Worm (Caenorhabditis elegans) whole organism, L1 larva: ENCODE results near the gene sre-27.

Experiments
- fkh-10 ChIP-seq: sonication (generic microtip); optimal IDR thresholded peaks from 2 replicates; lab custom pipeline; 2017; ENCODE audit warnings: missing biosample characterization, missing genetic modification reagents, missing genetic modification characterization
- mdl-1 ChIP-seq, 2 experiments: fragments of 150-350 bp; optimal IDR thresholded peaks; 2 replicates each; lab custom pipeline; 2014 to 2017; ENCODE audit warnings: missing biosample characterization in 2 of 2, missing genetic modification characterization in 2 of 2, inconsistent platforms in 1 of 2
- nhr-19 ChIP-seq: fragments of 200-800 bp; sonication (Bioruptor generic); conservative IDR thresholded peaks from 2 replicates; pipeline ENCODE4 v1.3.6; 2022; ENCODE audit warnings: missing genetic modification characterization, missing compliant biosample characterization
- nhr-71 ChIP-seq: sonication (generic microtip); optimal IDR thresholded peaks from 2 replicates; lab custom pipeline; 2016; ENCODE audit warnings: mild to moderate bottlenecking, missing genetic modification characterization, moderate library complexity, missing compliant biosample characterization
- nhr-90 ChIP-seq: sonication (generic microtip); optimal IDR thresholded peaks from 2 replicates; lab custom pipeline; 2016; ENCODE audit warnings: mild to moderate bottlenecking, missing genetic modification characterization, missing compliant biosample characterization; ENCODE audit not compliant: poor library complexity
- unc-130 ChIP-seq: fragments of 150-350 bp; optimal IDR thresholded peaks from 2 replicates; lab custom pipeline; 2017; ENCODE audit warnings: missing biosample characterization, missing genetic modification characterization, inconsistent platforms
- zag-1 ChIP-seq: fragments of 150-350 bp; optimal IDR thresholded peaks from 2 replicates; lab custom pipeline; 2014; ENCODE audit warnings: missing biosample characterization, missing genetic modification characterization

- TF ChIP-seq unc-130 (tag; lab: Kevin White, UChicago): no peak
- TF ChIP-seq nhr-19 (GFP tag; lab: Robert Waterston, UW): no peak
- TF ChIP-seq nhr-90 (tag; lab: Kevin White, UChicago): no peak
- TF ChIP-seq fkh-10 (GFP tag; lab: Kevin White, UChicago): no peak
- TF ChIP-seq mdl-1 (tag; optimal IDR thresholded peaks at IDR 0.05; lab: Kevin White, UChicago): no peak
- TF ChIP-seq nhr-71: peak; percentile 1
- TF ChIP-seq zag-1 (tag; lab: Kevin White, UChicago): no peak
These were observed 21.0 kb upstream of the sre-27 start, which contains the start of gene Y57A10C.9 for ce11 chrII:12438441-12438840.
